Worm (Caenorhabditis elegans) whole organism, young adult: ENCODE measurements around the gene F15D4.6.

Source experiments
- F33H1.4 ChIP-seq: fragments of 200-800 bp; sonication (Bioruptor generic); IDR thresholded peaks from 2 replicates; pipeline ENCODE4 v1.3.6; 2022; ENCODE audit warnings: missing genetic modification reagents, missing genetic modification characterization, missing compliant biosample characterization
- F55B11.4 ChIP-seq: sonication (generic microtip); optimal IDR thresholded peaks from 2 replicates; lab custom pipeline; 2016; ENCODE audit warnings: missing compliant biosample characterization, missing genetic modification characterization, borderline replicate concordance; ENCODE audit not compliant: insufficient read depth
- T26A5.8 ChIP-seq: sonication (generic microtip); optimal IDR thresholded peaks from 2 replicates; lab custom pipeline; 2016; ENCODE audit warnings: missing genetic modification characterization, missing compliant biosample characterization
- Y67H2A.10 ChIP-seq: fragments of 200-800 bp; sonication (Bioruptor generic); conservative IDR thresholded peaks from 2 replicates; pipeline ENCODE4 v1.3.6; 2022; ENCODE audit warnings: missing genetic modification reagents, missing genetic modification characterization, missing compliant biosample characterization
- aptf-2 ChIP-seq: fragments of 200-800 bp; sonication (Bioruptor generic); conservative IDR thresholded peaks from 2 replicates; pipeline ENCODE4 v1.3.6; 2022; ENCODE audit warnings: missing genetic modification reagents, missing genetic modification characterization, missing compliant biosample characterization
- athp-1 ChIP-seq: sonication (generic microtip); optimal IDR thresholded peaks from 2 replicates; lab custom pipeline; 2017; ENCODE audit warnings: mild to moderate bottlenecking, missing genetic modification characterization, missing compliant biosample characterization
- attf-5 ChIP-seq: fragments of 200-800 bp; sonication (Bioruptor generic); optimal IDR thresholded peaks from 2 replicates; lab custom pipeline; 2018; ENCODE audit warnings: mild to moderate bottlenecking, missing genetic modification characterization, missing compliant biosample characterization
- attf-6 ChIP-seq: fragments of 200-800 bp; sonication (Bioruptor generic); IDR thresholded peaks from 2 replicates; pipeline ENCODE4 v1.3.6; 2022; ENCODE audit warnings: missing genetic modification reagents, missing genetic modification characterization, missing compliant biosample characterization
- bed-1 ChIP-seq: fragments of 200-800 bp; sonication (Bioruptor generic); IDR thresholded peaks from 2 replicates; pipeline ENCODE4 v1.3.6; 2022; ENCODE audit warnings: missing genetic modification reagents, missing genetic modification characterization, missing compliant biosample characterization
- cebp-1 ChIP-seq, 2 experiments: fragments of 200-800 bp in 1 of 2; sonication (Bioruptor generic) in 1 of 2; sonication (generic microtip) in 1 of 2; IDR thresholded peaks in 1 of 2; optimal IDR thresholded peaks in 1 of 2; 2 replicates each; pipeline versions ENCODE4 v1.3.6 to Lab custom; 2017 to 2022; ENCODE audit warnings: missing compliant biosample characterization in 2 of 2, missing genetic modification characterization in 2 of 2, mild to moderate bottlenecking in 1 of 2, missing genetic modification reagents in 1 of 2, moderate library complexity in 1 of 2
- ceh-100 ChIP-seq: fragments of 200-800 bp; sonication (Bioruptor generic); IDR thresholded peaks from 2 replicates; pipeline ENCODE4 v1.3.6; 2022; ENCODE audit warnings: missing genetic modification reagents, missing genetic modification characterization, missing compliant biosample characterization
- ceh-79 ChIP-seq: sonication (generic microtip); optimal IDR thresholded peaks from 2 replicates; lab custom pipeline; 2017; ENCODE audit warnings: mild to moderate bottlenecking, missing genetic modification characterization, missing compliant biosample characterization
- egrh-3 ChIP-seq: fragments of 200-800 bp; sonication (Bioruptor generic); IDR thresholded peaks from 2 replicates; pipeline ENCODE4 v1.3.6; 2022; ENCODE audit warnings: missing genetic modification reagents, missing genetic modification characterization, missing compliant biosample characterization
- ets-4 ChIP-seq: fragments of 200-800 bp; sonication (Bioruptor generic); optimal IDR thresholded peaks from 2 replicates; lab custom pipeline; 2018; ENCODE audit warnings: mild to moderate bottlenecking, missing genetic modification characterization, missing compliant biosample characterization
- him-1 ChIP-seq: sonication (generic microtip); optimal IDR thresholded peaks from 2 replicates; lab custom pipeline; 2016; ENCODE audit warnings: missing genotype, missing genetic modification reagents, missing genetic modification characterization, missing compliant biosample characterization
- hmg-1.2 ChIP-seq: fragments of 200-800 bp; sonication (Bioruptor generic); IDR thresholded peaks from 2 replicates; pipeline ENCODE4 v1.3.6; 2022; ENCODE audit warnings: missing genetic modification reagents, missing genetic modification characterization, missing compliant biosample characterization
- lag-1 ChIP-seq: fragments of 200-800 bp; sonication (Bioruptor generic); IDR thresholded peaks from 2 replicates; pipeline ENCODE4 v1.3.6; 2022; ENCODE audit warnings: missing genetic modification reagents, missing genetic modification characterization, missing compliant biosample characterization
- let-526 ChIP-seq: fragments of 200-800 bp; sonication (Bioruptor generic); IDR thresholded peaks from 2 replicates; pipeline ENCODE4 v1.3.6; 2022; ENCODE audit warnings: missing genetic modification reagents, missing genetic modification characterization, missing compliant biosample characterization
- lsl-1 ChIP-seq: fragments of 200-800 bp; sonication (Bioruptor generic); optimal IDR thresholded peaks from 2 replicates; lab custom pipeline; 2018; ENCODE audit warnings: mild to moderate bottlenecking, missing genetic modification characterization, moderate library complexity, missing compliant biosample characterization
- madf-3 ChIP-seq: fragments of 200-800 bp; sonication (Bioruptor generic); IDR thresholded peaks from 2 replicates; pipeline ENCODE4 v1.3.6; 2022; ENCODE audit warnings: missing genetic modification reagents, missing genetic modification characterization, missing compliant biosample characterization
- madf-8 ChIP-seq: fragments of 200-800 bp; sonication (Bioruptor generic); conservative IDR thresholded peaks from 2 replicates; pipeline ENCODE4 v1.3.6; 2022; ENCODE audit warnings: missing genetic modification reagents, missing genetic modification characterization, missing compliant biosample characterization
- mel-28 ChIP-seq: sonication (generic microtip); optimal IDR thresholded peaks from 2 replicates; lab custom pipeline; 2016; ENCODE audit warnings: borderline replicate concordance, mild to moderate bottlenecking, missing genetic modification characterization, missing compliant biosample characterization
- nfya-1 ChIP-seq: sonication (generic microtip); optimal IDR thresholded peaks from 2 replicates; lab custom pipeline; 2017; ENCODE audit warnings: antibody characterized with exemption, missing compliant biosample characterization, missing genetic modification characterization, borderline replicate concordance; ENCODE audit not compliant: insufficient read depth
- pha-4 ChIP-seq: fragments of 150-350 bp; sonication (generic microtip); optimal IDR thresholded peaks from 2 replicates; lab custom pipeline; 2014; ENCODE audit warnings: missing biosample characterization, missing genetic modification reagents, missing genetic modification characterization
- repo-1 ChIP-seq: sonication (generic microtip); optimal IDR thresholded peaks from 2 replicates; lab custom pipeline; 2017; ENCODE audit warnings: mild to moderate bottlenecking, missing genetic modification characterization, missing compliant biosample characterization
- snpc-4 ChIP-seq, 5 experiments: fragments of 150-350 bp in 1 of 5; sonication (generic microtip) in 4 of 5; optimal IDR thresholded peaks; 2 replicates each; lab custom pipeline; 2014 to 2018; ENCODE audit warnings: missing genetic modification characterization in 5 of 5, missing biosample characterization in 3 of 5, antibody characterized with exemption in 2 of 5, mild to moderate bottlenecking in 2 of 5, missing compliant biosample characterization in 2 of 5, missing genotype in 2 of 5, moderate library complexity in 2 of 5, missing genetic modification reagents in 1 of 5
- zfh-2 ChIP-seq: fragments of 200-800 bp; sonication (Bioruptor generic); conservative IDR thresholded peaks from 2 replicates; pipeline ENCODE4 v1.3.6; 2022; ENCODE audit warnings: missing genetic modification reagents, missing genetic modification characterization, missing compliant biosample characterization
- zim-3 ChIP-seq: sonication (generic microtip); optimal IDR thresholded peaks from 2 replicates; lab custom pipeline; 2017; ENCODE audit warnings: mild to moderate bottlenecking, missing genetic modification characterization, moderate library complexity, missing compliant biosample characterization
- ztf-18 ChIP-seq: sonication (generic microtip); optimal IDR thresholded peaks from 2 replicates; lab custom pipeline; 2016; ENCODE audit warnings: missing genotype, mild to moderate bottlenecking, missing genetic modification characterization, missing compliant biosample characterization

The F15D4.6 gene

DNA sequence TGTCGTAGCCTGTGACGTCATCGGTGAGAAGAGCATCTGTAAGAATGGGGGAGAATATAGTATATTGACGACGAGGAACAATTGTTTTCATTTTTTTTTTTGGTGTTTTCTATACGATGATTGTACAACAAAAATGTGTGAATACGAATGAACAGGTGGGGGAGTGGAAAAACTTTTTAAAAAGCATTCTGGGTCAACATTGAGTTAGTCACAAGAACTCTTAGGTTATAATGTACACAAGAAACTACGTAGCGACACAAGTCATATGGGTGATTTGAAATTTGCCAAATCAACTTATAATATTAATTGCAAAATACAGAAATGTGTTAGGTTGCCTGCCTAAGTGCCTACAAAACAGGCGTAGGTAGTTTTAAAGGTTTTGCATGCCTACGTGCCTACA, 35.2 kb downstream of the F15D4.6 start:
- TF ChIP-seq pha-4 (tag; lab: Kevin White, UChicago) (no peak), lag-1 (GFP tag; lab: Robert Waterston, UW) (no peak), lsl-1 (no peak), him-1 (tag; lab: Kevin White, UChicago) (no peak), repo-1 (no peak)

DNA sequence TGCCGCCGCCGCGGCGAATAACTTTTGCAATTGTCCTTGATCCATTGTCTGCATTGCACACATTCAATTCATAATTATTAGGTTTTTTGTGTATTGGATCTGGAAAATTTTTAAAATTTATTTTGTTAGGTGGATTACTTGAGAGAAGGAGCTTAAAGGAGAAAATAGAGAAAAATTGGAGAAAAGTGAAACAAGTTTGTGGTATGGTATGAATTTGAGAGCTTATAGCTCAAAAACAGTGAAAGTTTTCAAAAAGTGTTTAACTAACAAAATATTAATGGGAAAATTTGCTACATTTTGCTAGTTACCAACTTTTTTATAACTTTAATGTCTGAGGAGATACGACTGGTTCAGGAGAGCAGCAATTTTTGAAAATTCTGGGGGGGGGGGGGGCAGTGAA, 36.7 kb downstream of the F15D4.6 start, which contains the start of gene ztf-22:
Gene ztf-22, minus strand, starts transcription at position 101 of the 400 bp plus-strand sequence.
- TF ChIP-seq him-1 (tag; lab: Kevin White, UChicago): no peak
- TF ChIP-seq T26A5.8 (tag; lab: Kevin White, UChicago): no peak
- TF ChIP-seq ztf-18: no peak
- TF ChIP-seq attf-5: no peak
- TF ChIP-seq nfya-1 (tag; lab: Kevin White, UChicago): no peak
- no peak for TF ChIP-seq madf-8 (GFP tag; lab: Robert Waterston, UW)
- TF ChIP-seq ceh-100: no peak
- no peak for TF ChIP-seq pha-4 (tag; lab: Kevin White, UChicago)
- no peak for TF ChIP-seq egrh-3
- TF ChIP-seq mel-28 (tag; lab: Kevin White, UChicago): no peak
- TF ChIP-seq F33H1.4 (GFP tag; lab: Robert Waterston, UW): no peak
- no peak for TF ChIP-seq aptf-2 (GFP tag; lab: Robert Waterston, UW)
- no peak for TF ChIP-seq let-526 (GFP tag; lab: Robert Waterston, UW)

DNA sequence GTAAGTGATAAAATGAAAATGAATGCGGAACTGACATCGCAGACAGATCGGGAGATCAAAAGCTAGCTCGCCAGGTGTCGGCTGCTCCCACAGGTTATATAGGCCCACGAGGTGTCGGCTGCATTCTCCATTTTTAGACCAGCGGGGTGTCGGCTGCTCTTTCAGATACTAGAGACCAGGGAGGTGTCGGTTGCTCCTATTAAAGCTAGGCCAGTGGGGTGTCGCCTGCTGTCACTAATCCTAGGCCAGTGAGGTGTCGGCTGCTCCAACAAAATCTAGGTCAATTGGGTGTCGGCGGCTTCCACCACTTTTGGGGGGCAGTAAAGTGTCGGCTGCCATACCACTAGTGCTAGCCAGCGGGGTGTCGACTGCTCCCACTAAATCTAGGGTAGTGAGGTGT, 40.9 kb downstream of the F15D4.6 start:
- no peak for TF ChIP-seq cebp-1 (GFP tag; IDR thresholded peaks at IDR 0.05; lab: Robert Waterston, UW)
- TF ChIP-seq cebp-1 (tag; optimal IDR thresholded peaks at IDR 0.05; lab: Kevin White, UChicago): peak; percentile 1
- 0 out of 2 replicates have a peak, but pooled peaks have one; percentile 13 for TF ChIP-seq madf-3 (GFP tag; lab: Robert Waterston, UW)
- peak; percentile 24 for TF ChIP-seq ceh-79 (tag; lab: Kevin White, UChicago)
- TF ChIP-seq snpc-4 (GFP tag; optimal IDR thresholded peaks at IDR 0.05; lab: Kevin White, UChicago): no peak
- peak in 2 of 4 experiments; percentile 49 to 78 for TF ChIP-seq snpc-4 (tag; optimal IDR thresholded peaks at IDR 0.05; lab: Kevin White, UChicago)
- TF ChIP-seq zfh-2 (GFP tag; lab: Robert Waterston, UW): peak; percentile 72
- no peak for TF ChIP-seq athp-1 (tag; lab: Kevin White, UChicago)
- TF ChIP-seq bed-1 (GFP tag; lab: Robert Waterston, UW): 0 out of 2 replicates have a peak, but pooled peaks have one; percentile 65
- no peak for TF ChIP-seq ets-4 (GFP tag; lab: Kevin White, UChicago)
- TF ChIP-seq Y67H2A.10: 0 out of 2 replicates have a peak, but pooled peaks have one; percentile 24
- no peak for TF ChIP-seq F55B11.4 (tag; lab: Kevin White, UChicago)

DNA sequence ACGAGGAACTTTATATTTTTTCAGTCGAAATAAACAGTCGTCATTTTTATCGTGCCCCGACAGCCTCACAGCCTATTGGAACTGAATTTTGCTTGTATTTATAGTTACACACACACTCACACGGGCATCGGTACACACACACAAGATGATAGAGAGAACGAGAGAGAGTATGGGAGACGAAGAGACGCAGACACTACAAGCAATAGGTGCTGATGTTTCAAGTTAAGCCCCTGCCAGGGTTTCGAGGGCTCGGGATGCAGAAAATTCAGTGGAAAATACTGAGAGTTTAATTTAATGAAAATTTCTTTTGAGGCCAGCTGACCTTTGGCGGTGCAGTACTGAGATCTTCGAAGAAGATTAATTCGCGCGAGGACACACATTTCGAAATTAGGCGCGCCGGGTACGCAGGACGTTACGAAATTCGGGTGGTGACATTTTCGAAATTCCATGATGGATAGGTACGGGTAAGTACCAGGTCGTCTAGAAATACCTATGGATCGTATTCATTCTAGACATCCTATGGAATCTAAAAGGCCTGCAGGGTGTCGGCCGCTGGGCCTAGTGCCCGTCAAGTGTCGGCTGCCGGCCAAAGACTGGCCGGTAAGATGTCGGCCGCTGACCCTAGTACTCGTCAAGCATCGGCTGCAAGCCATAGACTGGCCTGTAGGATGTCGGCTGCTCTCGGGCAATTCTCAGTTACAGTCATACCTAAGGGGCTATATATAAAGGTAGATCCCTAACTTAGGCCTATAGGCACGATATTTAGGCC, 41.7 kb downstream of the F15D4.6 start:
- no peak for TF ChIP-seq snpc-4 (GFP tag; optimal IDR thresholded peaks at IDR 0.05; lab: Kevin White, UChicago)
- peak in 3 of 4 experiments; percentile 49 to 72 (median 49) for TF ChIP-seq snpc-4 (tag; optimal IDR thresholded peaks at IDR 0.05; lab: Kevin White, UChicago)
- TF ChIP-seq aptf-2 (GFP tag; lab: Robert Waterston, UW): no peak
- TF ChIP-seq hmg-1.2 (GFP tag; lab: Robert Waterston, UW): peak; percentile 93
- TF ChIP-seq madf-8 (GFP tag; lab: Robert Waterston, UW): no peak
- 0 out of 2 replicates have a peak, but pooled peaks have one; percentile 37 for TF ChIP-seq attf-6 (GFP tag; lab: Robert Waterston, UW)
- TF ChIP-seq cebp-1 (GFP tag; IDR thresholded peaks at IDR 0.05; lab: Robert Waterston, UW): no peak
- TF ChIP-seq cebp-1 (tag; optimal IDR thresholded peaks at IDR 0.05; lab: Kevin White, UChicago): peak; percentile 53
- TF ChIP-seq zim-3 (tag; lab: Kevin White, UChicago): peak; percentile 10
